Fruit fly (Drosophila melanogaster): ENCODE results near the gene RpL7-like.
A peak's percentile ranks its signal among the peaks of the same experiment; 100 is the strongest.

Gene RpL7-like

DNA sequence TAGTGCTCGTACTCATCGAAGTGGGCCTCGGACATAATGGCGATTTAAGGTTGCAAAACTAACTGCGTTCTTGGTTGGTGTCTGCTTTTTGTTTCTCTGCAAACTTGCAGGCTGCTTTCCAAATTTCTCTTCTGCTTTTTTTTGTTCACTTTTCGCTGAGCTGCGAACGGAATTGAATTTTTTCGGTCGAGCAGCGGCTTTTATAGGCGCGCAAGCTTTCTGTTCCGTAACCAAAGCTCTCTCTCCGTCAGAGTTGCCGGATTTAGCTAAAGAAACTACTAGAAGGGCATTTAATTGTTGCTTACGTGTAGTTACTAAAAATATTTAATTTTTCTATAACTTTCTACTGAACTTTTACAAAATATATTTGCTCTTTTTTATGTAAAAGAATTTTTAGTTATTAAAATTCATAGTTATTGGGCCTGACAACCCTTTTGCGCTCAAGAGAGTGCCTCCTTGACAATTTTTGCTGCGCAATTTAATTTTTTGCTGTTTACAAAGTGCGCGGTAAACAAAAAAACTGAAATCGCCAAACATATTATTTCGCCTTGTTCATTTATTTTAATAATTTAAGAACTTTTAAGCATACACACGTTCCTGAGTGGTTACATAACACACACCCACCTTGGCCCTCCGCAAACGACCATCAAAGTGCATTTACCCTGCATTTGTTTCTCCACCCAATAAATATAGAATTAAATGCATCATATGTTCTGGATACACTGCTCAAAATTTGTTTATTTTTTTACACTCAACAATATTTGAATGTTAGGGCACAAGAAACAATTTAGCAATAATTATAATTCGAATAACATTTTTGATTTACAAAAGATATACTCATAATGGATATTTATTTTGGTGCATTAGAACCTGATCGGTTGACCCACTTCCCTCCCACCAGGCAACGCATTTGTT lies 9.9 kb upstream of the RpL7-like start, which contains the start of gene CG6770 (continued):
- TF ChIP-seq Adf1 (GFP tag; IDR thresholded peaks at IDR 0.05) (peak; percentile 62), sob (GFP tag; IDR thresholded peaks at IDR 0.05) (peak; percentile 88), CG8478 (optimal IDR thresholded peaks at IDR 0.05) (peak; percentile 21), CG11696 (GFP tag; IDR thresholded peaks at IDR 0.05) (peak; percentile 71), Gug (GFP tag; IDR thresholded peaks at IDR 0.05) (no peak; the same call in 3 of the 4 replicates), odd (GFP tag; optimal IDR thresholded peaks at IDR 0.05) (peak; percentile 78), Fer1 (GFP tag; optimal IDR thresholded peaks at IDR 0.05) (peak; percentile 95), zen (tag; optimal IDR thresholded peaks at IDR 0.05) (peak; percentile 27), ham (GFP tag; IDR thresholded peaks at IDR 0.05) (no peak), D19A (tag; optimal IDR thresholded peaks at IDR 0.05) (peak; percentile 74), Dip3 (GFP tag; optimal IDR thresholded peaks at IDR 0.05) (peak; percentile 26), ftz-f1 (GFP tag; optimal IDR thresholded peaks at IDR 0.05) (peak; percentile 12), slbo (GFP tag; IDR thresholded peaks at IDR 0.05) (peak; percentile 85), CG18599 (GFP tag; optimal IDR thresholded peaks at IDR 0.05) (peak; percentile 92), CG6654 (GFP tag; optimal IDR thresholded peaks at IDR 0.05) (no peak), Dad (GFP tag; optimal IDR thresholded peaks at IDR 0.05) (peak; percentile 43), CG10321 (GFP tag; IDR thresholded peaks at IDR 0.05) (peak; percentile 66; the same call in 1 of the 2 replicates), CG10147 (GFP tag; optimal IDR thresholded peaks at IDR 0.05) (peak; percentile 90), CG8089 (GFP tag; optimal IDR thresholded peaks at IDR 0.05) (no peak), fd102C (GFP tag; optimal IDR thresholded peaks at IDR 0.05) (no peak), ci (GFP tag; IDR thresholded peaks at IDR 0.05) (peak; percentile 89), CG7357 (GFP tag; IDR thresholded peaks at IDR 0.05) (peak; percentile 42; the same call in 1 of the 3 replicates), ems (GFP tag; optimal IDR thresholded peaks at IDR 0.05) (peak; percentile 14), sc (optimal IDR thresholded peaks at IDR 0.05) (no peak), sc (GFP tag; optimal IDR thresholded peaks at IDR 0.05) (peak; percentile 44), unc-4 (GFP tag; IDR thresholded peaks at IDR 0.05; ENCODE audit: partially characterized antibody) (0 out of 2 replicates have a peak, but pooled peaks have one; percentile 32), CG12391 (tag; optimal IDR thresholded peaks at IDR 0.05) (peak; percentile 80), Dp (GFP tag; optimal IDR thresholded peaks at IDR 0.05) (peak; percentile 28), sens (GFP tag) (peak; percentile 81), CG10274 (GFP tag; optimal IDR thresholded peaks at IDR 0.05) (no peak), CG2202 (tag; optimal IDR thresholded peaks at IDR 0.05) (no peak), CG15479 (GFP tag; optimal IDR thresholded peaks at IDR 0.05) (no peak), gsb-n (tag; optimal IDR thresholded peaks at IDR 0.05) (peak; percentile 45), gt (GFP tag; IDR thresholded peaks at IDR 0.05) (peak; percentile 48; the same call in 1 of the 2 replicates), C15 (GFP tag; IDR thresholded peaks at IDR 0.05) (0 out of 3 replicates have a peak, but pooled peaks have one; percentile 51), Hr51 (GFP tag; optimal IDR thresholded peaks at IDR 0.05) (peak; percentile 46 to 83), CG2875 (GFP tag; optimal IDR thresholded peaks at IDR 0.05) (no peak), CG33213 (GFP tag; optimal IDR thresholded peaks at IDR 0.05) (peak; percentile 2), btn (GFP tag; optimal IDR thresholded peaks at IDR 0.05) (no peak), HmgD (GFP tag; optimal IDR thresholded peaks at IDR 0.05) (no peak), Max (GFP tag; optimal IDR thresholded peaks at IDR 0.05) (peak; percentile 61), ato (GFP tag; IDR thresholded peaks at IDR 0.05; ENCODE audit: partially characterized antibody) (no peak), knrl (GFP tag; IDR thresholded peaks at IDR 0.05; ENCODE audit: partially characterized antibody) (no peak), CG15696 (tag; optimal IDR thresholded peaks at IDR 0.05) (peak; percentile 12), Hand (GFP tag; optimal IDR thresholded peaks at IDR 0.05) (peak; percentile 92), CG7928 (GFP tag; optimal IDR thresholded peaks at IDR 0.05) (peak; percentile 53), CG9932 (GFP tag; IDR thresholded peaks at IDR 0.05) (peak; percentile 85), tna (GFP tag; IDR thresholded peaks at IDR 0.05; ENCODE audit: partially characterized antibody) (peak; percentile 54; the same call in 1 of the 2 replicates)

Measured in whole organism, embryonic.